Worm (Caenorhabditis elegans) whole organism, late embryonic: ENCODE data around the gene tsr-1.

Experiments
- C08G9.2 ChIP-seq: sonication (generic microtip); optimal IDR thresholded peaks from 2 replicates; lab custom pipeline; 2016; ENCODE audit warnings: mild to moderate bottlenecking, missing genetic modification characterization, moderate library complexity, missing compliant biosample characterization
- F13H6.1 ChIP-seq: sonication (generic microtip); optimal IDR thresholded peaks from 2 replicates; lab custom pipeline; 2016; ENCODE audit warnings: missing genetic modification characterization, missing compliant biosample characterization
- ama-1 ChIP-seq: fragments of 150-350 bp; optimal IDR thresholded peaks from 2 replicates; lab custom pipeline; 2014
- che-1 ChIP-seq: sonication (generic microtip); optimal IDR thresholded peaks from 2 replicates; lab custom pipeline; 2016; ENCODE audit warnings: mild to moderate bottlenecking, missing genetic modification characterization, missing compliant biosample characterization
- dve-1 ChIP-seq: sonication (generic microtip); optimal IDR thresholded peaks from 2 replicates; lab custom pipeline; 2017; ENCODE audit warnings: antibody characterized with exemption, mild to moderate bottlenecking, missing genetic modification characterization, missing compliant biosample characterization
- ets-4 ChIP-seq: sonication (generic microtip); optimal IDR thresholded peaks from 2 replicates; lab custom pipeline; 2016; ENCODE audit warnings: missing genetic modification characterization, missing compliant biosample characterization
- gmeb-2 ChIP-seq: sonication (generic microtip); optimal IDR thresholded peaks from 2 replicates; lab custom pipeline; 2016; ENCODE audit warnings: missing genetic modification characterization, inconsistent platforms, missing compliant biosample characterization
- hlh-15 ChIP-seq: sonication (generic microtip); optimal IDR thresholded peaks from 2 replicates; lab custom pipeline; 2016; ENCODE audit warnings: missing genetic modification characterization, missing compliant biosample characterization
- nhr-11 ChIP-seq: fragments of 150-350 bp; optimal IDR thresholded peaks from 2 replicates; lab custom pipeline; 2014; ENCODE audit warnings: missing biosample characterization, missing genetic modification characterization
- pha-4 ChIP-seq: fragments of 150-350 bp; optimal IDR thresholded peaks from 2 replicates; lab custom pipeline; 2018; ENCODE audit warnings: missing biosample characterization, missing genetic modification reagents, missing genetic modification characterization
- unc-86 ChIP-seq: sonication (generic microtip); optimal IDR thresholded peaks from 2 replicates; lab custom pipeline; 2016; ENCODE audit warnings: missing genetic modification characterization, missing compliant biosample characterization

DNA sequence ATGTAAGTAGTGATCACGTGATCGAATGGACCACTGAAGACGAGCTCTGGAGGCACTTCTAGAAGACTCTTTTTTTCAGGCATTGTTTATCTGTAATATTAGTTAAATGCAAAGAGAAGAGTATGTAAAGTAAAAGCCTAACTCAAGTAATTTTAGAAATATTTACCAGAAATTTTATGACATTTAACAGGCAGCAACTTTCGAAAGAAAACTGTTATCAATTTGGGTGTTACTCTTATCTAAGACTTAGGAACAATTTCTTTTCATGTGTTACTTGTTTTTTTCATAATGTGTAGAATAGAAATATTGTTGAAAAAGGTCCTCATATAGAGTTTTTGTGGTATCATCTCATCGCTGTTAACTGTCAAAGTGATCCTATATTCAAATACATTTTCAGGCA is 55.3 kb downstream of the tsr-1 start, which contains the start of the genes F42G2.5 and F42G2.7:
- TF ChIP-seq che-1 (tag; lab: Kevin White, UChicago) = no peak
- TF ChIP-seq gmeb-2 (tag; lab: Kevin White, UChicago) = no peak
- TF ChIP-seq dve-1 (tag; lab: Kevin White, UChicago) = no peak
- no peak for TF ChIP-seq F13H6.1 (tag; lab: Kevin White, UChicago)
- no peak for TF ChIP-seq ama-1 (lab: Kevin White, UChicago)
- TF ChIP-seq pha-4 (tag; lab: Kevin White, UChicago) = no peak
- no peak for TF ChIP-seq unc-86 (tag; lab: Kevin White, UChicago)
- no peak for TF ChIP-seq hlh-15 (tag; lab: Kevin White, UChicago)
- TF ChIP-seq C08G9.2 (tag; lab: Kevin White, UChicago) = no peak
- TF ChIP-seq ets-4 = no peak
- no peak for TF ChIP-seq nhr-11 (tag; lab: Kevin White, UChicago)
